Worm (Caenorhabditis elegans) whole organism, L2 larva: Measurements from ENCODE around the gene C06C3.4.

Experiments
- lin-11 ChIP-seq: fragments of 150-350 bp; sonication (generic microtip); optimal IDR thresholded peaks from 2 replicates; lab custom pipeline; 2014; ENCODE audit warnings: missing biosample characterization, missing genetic modification characterization, inconsistent platforms, mixed read lengths
- nhr-237 ChIP-seq: fragments of 150-350 bp; optimal IDR thresholded peaks from 2 replicates; lab custom pipeline; 2014; ENCODE audit warnings: missing biosample characterization, missing genetic modification characterization
- unc-62 ChIP-seq: fragments of 150-350 bp; optimal IDR thresholded peaks from 2 replicates; lab custom pipeline; 2014; ENCODE audit warnings: missing biosample characterization, missing genetic modification reagents, missing genetic modification characterization

ce11 chrII:9362249-9362648 lies 10.8 kb upstream of the C06C3.4 start:
- no peak for TF ChIP-seq nhr-237 (tag; lab: Kevin White, UChicago)
- no peak for TF ChIP-seq unc-62
- TF ChIP-seq lin-11 (tag; lab: Kevin White, UChicago), result no peak
